Fruit fly (Drosophila melanogaster) whole organism, pupa: Measurements from ENCODE around the gene RasGAP1.
A peak's percentile ranks its signal among the peaks of the same experiment; 100 is the strongest.

Experiments used
- CG10348 ChIP-seq: fragments of 200-800 bp; sonication (Bioruptor generic); IDR thresholded peaks from 2 replicates; pipeline ENCODE4 v1.3.6; 2022; ENCODE audit warnings: missing biosample characterization, missing genetic modification characterization
- CG12605 ChIP-seq: fragments of 200-800 bp; sonication (Bioruptor generic); IDR thresholded peaks from 2 replicates; pipeline ENCODE4 v1.3.6; 2022; ENCODE audit warnings: missing biosample characterization, missing genetic modification characterization
- CG13204 ChIP-seq: fragments of 200-800 bp; sonication (Bioruptor generic); optimal IDR thresholded peaks from 2 replicates; lab custom pipeline; 2018; ENCODE audit warnings: missing biosample characterization, mild to moderate bottlenecking, missing genetic modification characterization, moderate library complexity
- CG14655 ChIP-seq: fragments of 200-800 bp; sonication (Bioruptor generic); optimal IDR thresholded peaks from 3 replicates; lab custom pipeline; 2017; ENCODE audit warnings: mild to moderate bottlenecking, missing biosample characterization, missing genetic modification reagents, missing genetic modification characterization
- CG15710 ChIP-seq: fragments of 200-800 bp; sonication (Bioruptor generic); optimal IDR thresholded peaks from 2 replicates; lab custom pipeline; 2018; ENCODE audit warnings: missing biosample characterization, mild to moderate bottlenecking, missing genetic modification characterization, moderate library complexity
- CG17806 ChIP-seq: fragments of 200-800 bp; sonication (Bioruptor generic); optimal IDR thresholded peaks from 2 replicates; lab custom pipeline; 2018; ENCODE audit warnings: missing biosample characterization, mild to moderate bottlenecking, missing genetic modification characterization, moderate library complexity
- CG32121 ChIP-seq: fragments of 200-800 bp; sonication (Bioruptor generic); IDR thresholded peaks from 2 replicates; pipeline ENCODE4 v1.3.6; 2022; ENCODE audit warnings: missing biosample characterization, missing genetic modification characterization
- CG34367 ChIP-seq: fragments of 200-800 bp; sonication (Bioruptor generic); optimal IDR thresholded peaks from 2 replicates; lab custom pipeline; 2018; ENCODE audit warnings: missing biosample characterization, mild to moderate bottlenecking, missing genetic modification characterization
- CG4496 ChIP-seq: fragments of 200-800 bp; sonication (Bioruptor generic); IDR thresholded peaks from 3 replicates; pipeline ENCODE4 v1.3.6; 2022; ENCODE audit warnings: missing biosample characterization, missing genetic modification characterization
- CG8159 ChIP-seq: fragments of 200-800 bp; sonication (Bioruptor generic); optimal IDR thresholded peaks from 3 replicates; lab custom pipeline; 2018; ENCODE audit warnings: missing biosample characterization, mild to moderate bottlenecking, missing genetic modification characterization, moderate library complexity
- CG8301 ChIP-seq: fragments of 200-800 bp; sonication (Bioruptor generic); optimal IDR thresholded peaks from 2 replicates; lab custom pipeline; 2018; ENCODE audit warnings: missing biosample characterization, mild to moderate bottlenecking, missing genetic modification characterization
- CG9948 ChIP-seq: fragments of 200-800 bp; sonication (Bioruptor generic); optimal IDR thresholded peaks from 2 replicates; lab custom pipeline; 2018; ENCODE audit warnings: missing biosample characterization, mild to moderate bottlenecking, missing genetic modification characterization, moderate library complexity
- D1 ChIP-seq: fragments of 200-800 bp; sonication (Bioruptor generic); optimal IDR thresholded peaks from 2 replicates; lab custom pipeline; 2018; ENCODE audit warnings: missing biosample characterization, mild to moderate bottlenecking, missing genetic modification characterization, moderate library complexity
- EcR ChIP-seq: fragments of 200-800 bp; sonication (Bioruptor generic); optimal IDR thresholded peaks from 3 replicates; lab custom pipeline; 2019; ENCODE audit warnings: missing biosample characterization, missing genetic modification characterization, mild to moderate bottlenecking, moderate library complexity, missing genetic modification reagents
- Ets98B ChIP-seq: fragments of 200-800 bp; sonication (Bioruptor generic); IDR thresholded peaks from 2 replicates; pipeline ENCODE4 v1.3.6; 2022; ENCODE audit warnings: missing biosample characterization, missing genetic modification characterization
- Pif1A ChIP-seq: fragments of 200-800 bp; sonication (Bioruptor generic); optimal IDR thresholded peaks from 3 replicates; lab custom pipeline; 2016; ENCODE audit warnings: missing biosample characterization, missing genetic modification characterization
- Pif1B ChIP-seq: fragments of 200-800 bp; sonication (Bioruptor generic); optimal IDR thresholded peaks from 3 replicates; lab custom pipeline; 2016; ENCODE audit warnings: missing biosample characterization, missing genetic modification characterization
- Snoo ChIP-seq: fragments of 200-800 bp; sonication (Bioruptor generic); optimal IDR thresholded peaks from 3 replicates; lab custom pipeline; 2017; ENCODE audit warnings: missing biosample characterization, mild to moderate bottlenecking, missing genetic modification characterization, inconsistent platforms
- fd96Ca ChIP-seq: fragments of 200-800 bp; sonication (Bioruptor generic); IDR thresholded peaks from 3 replicates; pipeline ENCODE4 v1.3.6; 2022; ENCODE audit warnings: missing biosample characterization, missing genetic modification characterization
- gl ChIP-seq: fragments of 200-800 bp; sonication (Bioruptor generic); optimal IDR thresholded peaks from 2 replicates; lab custom pipeline; 2018; ENCODE audit warnings: missing biosample characterization, mild to moderate bottlenecking, missing genetic modification characterization
- rn ChIP-seq: fragments of 200-800 bp; sonication (Bioruptor generic); IDR thresholded peaks from 2 replicates; pipeline ENCODE4 v1.3.6; 2022; ENCODE audit warnings: missing biosample characterization, missing genetic modification characterization

The RasGAP1 gene

dm6 chr3L:9854583-9855519, at the start of gene RasGAP1:
TSS of gene RasGAP1 (minus strand) at chr3L:9855285.
- no peak for TF ChIP-seq CG14655 (GFP tag; lab: Kevin White, UChicago)
- TF ChIP-seq CG4496 (GFP tag; lab: Robert Waterston, UW): 0 out of 3 replicates have a peak, but pooled peaks have one; percentile 5
- TF ChIP-seq, all 21 proteins: peak for 1

dm6 chr3L:9899046-9899659, 44.1 kb upstream of the RasGAP1 start, which contains the start of gene nudE:
TSS of gene nudE (plus strand) at chr3L:9899241.
- TF ChIP-seq CG8301 (tag; lab: Kevin White, UChicago): no peak
- TF ChIP-seq CG8159 (tag; lab: Kevin White, UChicago): peak; percentile 10
- no peak for TF ChIP-seq gl
- TF ChIP-seq D1 (tag; lab: Kevin White, UChicago): no peak
- TF ChIP-seq, all 21 proteins: peak for 1

dm6 chr3L:9898355-9898754, 43.3 kb upstream of the RasGAP1 start, which contains the start of the genes CG6707 and CG46387:
TSS of gene CG6707 (minus strand) at chr3L:9898575.
TSS of gene CG46387 (plus strand) at chr3L:9898626.
- TF ChIP-seq CG17806 (no peak), CG4496 (GFP tag; lab: Robert Waterston, UW) (peak; percentile 44; the same call in 1 of the 3 replicates), CG8159 (tag; lab: Kevin White, UChicago) (peak; percentile 6), CG9948 (tag; lab: Kevin White, UChicago) (no peak)

- TF ChIP-seq CG14655 (GFP tag; lab: Kevin White, UChicago): no peak
- TF ChIP-seq CG34367 (tag; lab: Kevin White, UChicago): no peak
- no peak for TF ChIP-seq D1 (tag; lab: Kevin White, UChicago)
- 0 out of 3 replicates have a peak, but pooled peaks have one; percentile 42 for TF ChIP-seq CG4496 (GFP tag; lab: Robert Waterston, UW)
- TF ChIP-seq CG8301 (tag; lab: Kevin White, UChicago): no peak
- peak; percentile 43 for TF ChIP-seq Pif1A (GFP tag; lab: Kevin White, UChicago)
- TF ChIP-seq EcR (GFP tag; lab: Kevin White, UChicago): peak; percentile 52
- no peak for TF ChIP-seq Snoo (tag; lab: Kevin White, UChicago)
- TF ChIP-seq CG17806: peak; percentile 39
- TF ChIP-seq CG10348: no peak
- no peak for TF ChIP-seq fd96Ca (GFP tag; lab: Robert Waterston, UW)
- peak; percentile 27 for TF ChIP-seq CG15710 (tag; lab: Kevin White, UChicago)
- no peak for TF ChIP-seq CG32121 (GFP tag; lab: Robert Waterston, UW)
- TF ChIP-seq CG8159 (tag; lab: Kevin White, UChicago): peak; percentile 59
- peak; percentile 10 for TF ChIP-seq CG9948 (tag; lab: Kevin White, UChicago)
- no peak for TF ChIP-seq CG13204 (GFP tag; lab: Kevin White, UChicago)
Observed at dm6 chr3L:9897164-9897783, 42.2 kb upstream of the RasGAP1 start.

- TF ChIP-seq gl (no peak), CG8301 (tag; lab: Kevin White, UChicago) (no peak), CG12605 (GFP tag; lab: Robert Waterston, UW) (no peak), fd96Ca (GFP tag; lab: Robert Waterston, UW) (no peak), D1 (tag; lab: Kevin White, UChicago) (no peak), CG10348 (no peak)
Observed at dm6 chr3L:9894643-9895042, 39.6 kb upstream of the RasGAP1 start, which contains the start of the genes CG6709 and Hez. TSS of gene CG6709 (minus strand) at chr3L:9894743. TSS of gene Hez (minus strand) at chr3L:9894743.

- TF ChIP-seq fd96Ca (GFP tag; lab: Robert Waterston, UW): no peak
- TF ChIP-seq CG10348: no peak
- no peak for TF ChIP-seq Ets98B (GFP tag; lab: Robert Waterston, UW)
- no peak for TF ChIP-seq CG12605 (GFP tag; lab: Robert Waterston, UW)
- no peak for TF ChIP-seq CG13204 (GFP tag; lab: Kevin White, UChicago)
- no peak for TF ChIP-seq CG17806
- TF ChIP-seq Pif1A (GFP tag; lab: Kevin White, UChicago): no peak
- TF ChIP-seq Pif1B (GFP tag; lab: Kevin White, UChicago): no peak
- no peak for TF ChIP-seq CG8159 (tag; lab: Kevin White, UChicago)
- no peak for TF ChIP-seq CG9948 (tag; lab: Kevin White, UChicago)
- TF ChIP-seq CG15710 (tag; lab: Kevin White, UChicago): no peak
- no peak for TF ChIP-seq Snoo (tag; lab: Kevin White, UChicago)
- no peak for TF ChIP-seq rn (GFP tag; lab: Robert Waterston, UW)
Observed at dm6 chr3L:9893983-9894382, 38.9 kb upstream of the RasGAP1 start.
